Worm (Caenorhabditis elegans) whole organism, L1 larva: ENCODE data around the gene srt-15.

Experiments used
- F16B12.6 ChIP-seq: fragments of 150-350 bp; optimal IDR thresholded peaks from 2 replicates; lab custom pipeline; 2014; ENCODE audit warnings: missing biosample characterization, missing genetic modification characterization
- ceh-88 ChIP-seq: fragments of 200-800 bp; sonication (Bioruptor generic); IDR thresholded peaks from 2 replicates; pipeline ENCODE4 v1.3.6; 2022; ENCODE audit warnings: missing genetic modification characterization, missing compliant biosample characterization
- fos-1 ChIP-seq: fragments of 150-350 bp; optimal IDR thresholded peaks from 2 replicates; lab custom pipeline; 2014; ENCODE audit warnings: missing biosample characterization, missing genetic modification characterization
- mdl-1 ChIP-seq, 2 experiments: fragments of 150-350 bp; optimal IDR thresholded peaks; 2 replicates each; lab custom pipeline; 2014 to 2017; ENCODE audit warnings: missing biosample characterization in 2 of 2, missing genetic modification characterization in 2 of 2, inconsistent platforms in 1 of 2
- mef-2 ChIP-seq: fragments of 150-350 bp; optimal IDR thresholded peaks from 2 replicates; lab custom pipeline; 2014; ENCODE audit warnings: missing biosample characterization, missing genetic modification characterization
- nhr-28 ChIP-seq: fragments of 150-350 bp; optimal IDR thresholded peaks from 2 replicates; lab custom pipeline; 2014; ENCODE audit warnings: missing biosample characterization, missing genetic modification characterization
- tbx-2 ChIP-seq: sonication (generic microtip); optimal IDR thresholded peaks from 2 replicates; lab custom pipeline; 2016; ENCODE audit warnings: missing genetic modification characterization, missing compliant biosample characterization
- unc-30 ChIP-seq: sonication (generic microtip); optimal IDR thresholded peaks from 2 replicates; lab custom pipeline; 2017; ENCODE audit warnings: missing biosample characterization, missing genetic modification characterization
- unc-62 ChIP-seq: fragments of 150-350 bp; optimal IDR thresholded peaks from 2 replicates; lab custom pipeline; 2014; ENCODE audit warnings: missing biosample characterization, missing genetic modification reagents, missing genetic modification characterization
- vab-15 ChIP-seq: sonication (generic microtip); optimal IDR thresholded peaks from 2 replicates; lab custom pipeline; 2017; ENCODE audit warnings: missing genotype, mild to moderate bottlenecking, missing genetic modification characterization, missing compliant biosample characterization
- ztf-11 ChIP-seq, 2 experiments: sonication (generic microtip); optimal IDR thresholded peaks; 2 replicates each; lab custom pipeline; 2016 to 2017; ENCODE audit warnings: missing genetic modification characterization in 2 of 2, missing biosample characterization in 1 of 2, missing compliant biosample characterization in 1 of 2

DNA sequence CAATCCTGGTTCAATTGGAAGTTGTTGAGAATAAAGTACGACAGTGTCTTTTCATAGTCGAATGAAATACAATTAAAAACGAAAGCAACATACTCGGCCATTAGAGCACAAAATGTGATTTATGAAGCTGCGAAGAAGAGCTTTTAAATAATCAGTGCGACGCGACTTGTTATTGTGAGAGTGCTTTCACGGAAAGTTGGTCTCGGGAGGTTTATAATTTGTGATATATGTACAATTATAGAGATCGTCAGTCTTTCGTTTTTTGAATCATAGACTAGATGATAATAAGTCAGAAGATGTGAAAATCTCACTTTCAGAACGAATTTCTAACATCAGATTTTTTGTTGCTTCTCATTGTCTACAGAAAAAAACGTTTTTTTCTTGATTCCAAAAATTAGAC is at the start of gene srt-15:
- TF ChIP-seq mef-2 (tag; lab: Kevin White, UChicago) (no peak), ceh-88 (GFP tag; lab: Robert Waterston, UW) (no peak), unc-30 (tag; lab: Kevin White, UChicago) (no peak), F16B12.6 (no peak), mdl-1 (tag; optimal IDR thresholded peaks at IDR 0.05; lab: Kevin White, UChicago) (no peak), ztf-11 (tag; optimal IDR thresholded peaks at IDR 0.05; lab: Kevin White, UChicago) (no peak), tbx-2 (no peak), nhr-28 (tag; lab: Kevin White, UChicago) (no peak), vab-15 (tag; lab: Kevin White, UChicago) (no peak), fos-1 (tag; lab: Kevin White, UChicago) (no peak), unc-62 (GFP tag; lab: Kevin White, UChicago) (no peak)
